Worm (Caenorhabditis elegans): ENCODE results near the gene Y57G11C.20.

The Y57G11C.20 gene

DNA sequence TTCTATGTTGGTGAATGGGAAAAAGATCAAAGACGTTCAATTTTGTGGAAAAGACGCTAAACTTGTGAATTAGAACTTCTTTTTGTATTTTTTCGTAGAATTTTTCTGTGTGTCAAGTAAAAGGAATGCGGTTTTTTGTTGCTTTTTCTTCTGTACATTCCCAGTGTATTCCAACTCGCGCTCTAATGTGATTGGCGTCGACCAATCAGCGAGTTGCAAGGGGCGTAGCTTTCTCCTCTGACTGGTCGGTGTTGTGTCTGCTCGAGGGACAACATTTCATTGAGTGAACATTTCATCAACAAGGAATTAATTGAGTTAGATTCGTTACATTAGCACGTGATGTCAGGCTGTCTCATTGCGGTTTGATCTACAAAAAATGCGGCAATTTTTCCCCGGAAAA, 42.2 kb upstream of the Y57G11C.20 start:
- no peak for TF ChIP-seq nhr-42 (GFP tag; IDR thresholded peaks at IDR 0.05)
- no peak for TF ChIP-seq hmg-1.1 (GFP tag; IDR thresholded peaks at IDR 0.05)
- no peak for TF ChIP-seq snpc-4 (tag; optimal IDR thresholded peaks at IDR 0.05)
- no peak for TF ChIP-seq zfp-2 (tag; optimal IDR thresholded peaks at IDR 0.05)
- no peak for TF ChIP-seq nhr-102 (tag; optimal IDR thresholded peaks at IDR 0.05)
- TF ChIP-seq egl-43 (GFP tag; IDR thresholded peaks at IDR 0.05): no peak
- TF ChIP-seq lim-7 (GFP tag; IDR thresholded peaks at IDR 0.05): no peak
- no peak for TF ChIP-seq nhr-77 (tag; optimal IDR thresholded peaks at IDR 0.05)
- no peak for TF ChIP-seq nhr-6 (tag; optimal IDR thresholded peaks at IDR 0.05)
- no peak for TF ChIP-seq Y48G9A.11 (GFP tag; IDR thresholded peaks at IDR 0.05)

DNA sequence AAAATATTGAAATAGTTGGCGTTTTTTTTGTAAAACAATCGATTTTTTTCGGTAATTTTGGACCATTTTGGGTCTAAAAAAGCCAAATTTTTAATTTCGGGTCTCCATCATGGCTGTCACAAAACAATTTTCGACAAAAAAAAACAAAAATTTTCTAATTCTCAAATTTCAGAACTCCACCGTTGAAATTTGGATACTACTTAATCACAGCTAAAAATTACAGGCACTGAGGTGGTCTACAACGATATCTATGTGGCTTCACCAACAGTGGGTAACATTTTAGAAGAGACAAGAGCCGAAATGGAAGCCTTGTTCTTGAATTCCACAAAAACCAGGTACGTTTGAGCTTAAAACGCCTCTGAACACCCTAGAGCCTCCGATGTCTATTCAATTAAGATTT, 40.8 kb upstream of the Y57G11C.20 start, which contains the start of gene Y57G11C.1142:
TSS of gene Y57G11C.1142 (plus strand) at position 301 of the 400 bp plus-strand sequence.
- TF ChIP-seq unc-39 (tag; optimal IDR thresholded peaks at IDR 0.05) (no peak), rbr-2 (tag; optimal IDR thresholded peaks at IDR 0.05) (no peak), sdz-12 (GFP tag; optimal IDR thresholded peaks at IDR 0.05) (no peak), lsy-2 (tag; optimal IDR thresholded peaks at IDR 0.05) (no peak), zfp-3 (GFP tag; conservative IDR thresholded peaks at IDR 0.05) (no peak), ZK337.2 (GFP tag; IDR thresholded peaks at IDR 0.05) (no peak), D1046.2 (GFP tag; IDR thresholded peaks at IDR 0.05) (no peak), lim-7 (GFP tag; IDR thresholded peaks at IDR 0.05) (no peak), nhr-42 (GFP tag; IDR thresholded peaks at IDR 0.05) (no peak), zip-11 (GFP tag; IDR thresholded peaks at IDR 0.05) (no peak), cey-2 (tag; optimal IDR thresholded peaks at IDR 0.05; ENCODE audit: borderline replicate concordance, insufficient read depth) (no peak), nhr-102 (tag; optimal IDR thresholded peaks at IDR 0.05) (no peak), nhr-10 (tag; optimal IDR thresholded peaks at IDR 0.05) (no peak), ceh-82 (tag; optimal IDR thresholded peaks at IDR 0.05) (no peak), lin-38 (GFP tag; IDR thresholded peaks at IDR 0.05) (no peak), nhr-48 (tag; optimal IDR thresholded peaks at IDR 0.05) (no peak)

DNA sequence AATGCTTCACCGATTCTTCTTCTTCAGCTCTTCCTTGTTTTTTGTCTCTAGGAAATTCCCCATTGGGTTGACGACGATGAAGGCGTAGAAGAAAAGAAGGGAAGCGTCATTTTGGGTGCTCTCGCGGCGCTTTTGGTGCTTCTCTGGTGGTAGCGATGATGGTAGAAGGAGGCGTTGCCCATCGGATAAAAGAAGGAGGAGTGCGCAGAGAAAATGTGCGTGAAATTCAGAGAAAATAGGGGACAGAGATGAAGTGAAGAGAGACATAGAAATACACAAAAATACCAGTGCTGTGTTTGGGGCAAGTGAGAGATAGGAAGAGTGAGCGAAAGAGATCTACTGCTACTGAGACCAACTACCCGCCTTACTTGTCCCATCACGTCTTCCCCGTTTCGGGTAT, 36.3 kb upstream of the Y57G11C.20 start, which contains the start of gene oig-5:
TSS of gene oig-5 (plus strand) at position 301 of the 400 bp plus-strand sequence.
- no peak for TF ChIP-seq hmg-1.1 (GFP tag; IDR thresholded peaks at IDR 0.05)
- TF ChIP-seq spr-1 (tag; optimal IDR thresholded peaks at IDR 0.05): no peak
- TF ChIP-seq dmd-9 (GFP tag; IDR thresholded peaks at IDR 0.05): no peak
- no peak for TF ChIP-seq attf-4 (tag; optimal IDR thresholded peaks at IDR 0.05)
- no peak for TF ChIP-seq zip-11 (GFP tag; IDR thresholded peaks at IDR 0.05)
- TF ChIP-seq lir-3 (tag; optimal IDR thresholded peaks at IDR 0.05): no peak
- no peak for TF ChIP-seq ceh-62 (tag; optimal IDR thresholded peaks at IDR 0.05)
- no peak for TF ChIP-seq nhr-102 (tag; optimal IDR thresholded peaks at IDR 0.05)
- TF ChIP-seq dpl-1 (GFP tag; optimal IDR thresholded peaks at IDR 0.05): no peak
- no peak for TF ChIP-seq Y48G9A.11 (GFP tag; IDR thresholded peaks at IDR 0.05)
- TF ChIP-seq ztf-7 (tag; optimal IDR thresholded peaks at IDR 0.05): no peak
- no peak for TF ChIP-seq nhr-77 (tag; optimal IDR thresholded peaks at IDR 0.05)
- no peak for TF ChIP-seq F37D6.2 (tag; optimal IDR thresholded peaks at IDR 0.05)
- no peak for TF ChIP-seq fkh-10 (GFP tag; optimal IDR thresholded peaks at IDR 0.05)
- TF ChIP-seq spr-3 (GFP tag; optimal IDR thresholded peaks at IDR 0.05): no peak
- TF ChIP-seq unc-62 (GFP tag; optimal IDR thresholded peaks at IDR 0.05 in 1 of 2): no peak
- no peak for TF ChIP-seq unc-62 (tag; optimal IDR thresholded peaks at IDR 0.05)
- TF ChIP-seq saeg-2 (GFP tag; IDR thresholded peaks at IDR 0.05): no peak
- TF ChIP-seq ZK546.5 (tag; optimal IDR thresholded peaks at IDR 0.05): no peak
- no peak for TF ChIP-seq vab-7 (GFP tag; IDR thresholded peaks at IDR 0.05)

DNA sequence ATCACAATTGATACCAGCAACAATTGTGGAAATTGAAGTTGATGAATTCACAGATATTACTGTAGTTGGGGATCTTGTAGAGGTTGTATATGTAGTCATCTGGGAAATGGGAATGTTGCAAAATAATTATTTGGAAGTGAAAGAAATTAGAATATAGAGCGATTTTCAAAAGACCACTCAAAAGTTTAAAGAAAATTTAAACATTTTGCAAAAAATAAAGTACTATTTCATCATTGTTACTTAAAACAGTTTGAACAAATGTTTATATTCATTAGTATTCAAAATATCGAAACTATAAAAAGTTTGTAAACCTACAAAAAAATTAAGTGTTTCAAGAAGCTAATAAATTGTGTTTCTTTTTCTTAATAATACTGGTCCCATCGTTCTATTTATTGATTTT, 26.9 kb upstream of the Y57G11C.20 start, which contains the start of gene Y57G11C.46:
TSS of gene Y57G11C.46 (minus strand) at position 101 of the 400 bp plus-strand sequence.
- TF ChIP-seq ztf-11 (tag; optimal IDR thresholded peaks at IDR 0.05) (no peak), ceh-44 (GFP tag; IDR thresholded peaks at IDR 0.05) (no peak), ztf-7 (tag; optimal IDR thresholded peaks at IDR 0.05) (no peak), lin-13 (GFP tag; optimal IDR thresholded peaks at IDR 0.05) (no peak), mxl-2 (GFP tag; conservative IDR thresholded peaks at IDR 0.05) (no peak), nhr-41 (GFP tag; IDR thresholded peaks at IDR 0.05) (no peak), dve-1 (tag; optimal IDR thresholded peaks at IDR 0.05; ENCODE audit: insufficient read depth) (no peak), lim-7 (GFP tag; IDR thresholded peaks at IDR 0.05) (no peak), lsy-2 (tag; optimal IDR thresholded peaks at IDR 0.05) (no peak), jun-1 (tag; optimal IDR thresholded peaks at IDR 0.05) (no peak), F37D6.2 (tag; optimal IDR thresholded peaks at IDR 0.05) (no peak), duxl-1 (tag; optimal IDR thresholded peaks at IDR 0.05; ENCODE audit: poor library complexity) (no peak), D1046.2 (GFP tag; IDR thresholded peaks at IDR 0.05) (no peak), arid-1 (GFP tag; conservative IDR thresholded peaks at IDR 0.05) (no peak), madf-9 (GFP tag; conservative IDR thresholded peaks at IDR 0.05) (no peak)

Measured in whole organism, L4 larva.